Fruit fly (Drosophila melanogaster) whole organism, embryonic: ENCODE measurements around the gene Gk2.

Source experiments
- Abd-B ChIP-seq: fragments of 200-800 bp; sonication (Bioruptor generic); optimal IDR thresholded peaks from 2 replicates; lab custom pipeline; 2018; ENCODE audit warnings: missing biosample characterization, mild to moderate bottlenecking, missing genetic modification characterization, moderate library complexity
- Atf3 ChIP-seq: fragments of 200-800 bp; sonication (Bioruptor generic); optimal IDR thresholded peaks from 3 replicates; lab custom pipeline; 2016; ENCODE audit warnings: missing biosample characterization, missing genetic modification characterization
- BtbVII ChIP-seq: fragments of 200-800 bp; sonication (Bioruptor generic); optimal IDR thresholded peaks from 3 replicates; lab custom pipeline; 2017; ENCODE audit warnings: missing biosample characterization, mild to moderate bottlenecking, missing genetic modification characterization
- CG10431 ChIP-seq: fragments of 200-800 bp; sonication (Bioruptor generic); optimal IDR thresholded peaks from 3 replicates; lab custom pipeline; 2018; ENCODE audit warnings: missing biosample characterization, mild to moderate bottlenecking, missing genetic modification characterization
- CG10462 ChIP-seq: fragments of 200-800 bp; sonication (Bioruptor generic); optimal IDR thresholded peaks from 2 replicates; lab custom pipeline; 2016; ENCODE audit warnings: missing biosample characterization, missing genetic modification characterization
- CG11093 ChIP-seq: fragments of 200-800 bp; sonication (Bioruptor generic); IDR thresholded peaks from 3 replicates; pipeline ENCODE4 v1.3.6; 2022; ENCODE audit warnings: missing biosample characterization, missing genetic modification characterization
- CG12104 ChIP-seq: fragments of 200-800 bp; sonication (Bioruptor generic); optimal IDR thresholded peaks from 3 replicates; lab custom pipeline; 2016; ENCODE audit warnings: missing biosample characterization, missing genetic modification characterization
- CG14710 ChIP-seq: fragments of 200-800 bp; sonication (Bioruptor generic); optimal IDR thresholded peaks from 3 replicates; lab custom pipeline; 2019; ENCODE audit warnings: missing biosample characterization, mild to moderate bottlenecking, missing genetic modification characterization, moderate library complexity
- CG14860 ChIP-seq: fragments of 200-800 bp; sonication (Bioruptor generic); IDR thresholded peaks from 3 replicates; pipeline ENCODE4 v1.3.6; 2022; ENCODE audit warnings: missing biosample characterization, missing genetic modification characterization; ENCODE audit not compliant: partially characterized antibody
- CG15514 ChIP-seq: fragments of 200-800 bp; sonication (Bioruptor generic); optimal IDR thresholded peaks from 3 replicates; lab custom pipeline; 2017; ENCODE audit warnings: missing biosample characterization, missing genetic modification characterization, mild to moderate bottlenecking, moderate library complexity, missing genetic modification reagents
- CG1602 ChIP-seq: fragments of 200-800 bp; sonication (Bioruptor generic); optimal IDR thresholded peaks from 3 replicates; lab custom pipeline; 2016; ENCODE audit warnings: missing biosample characterization, missing genetic modification characterization
- CG16813 ChIP-seq: fragments of 200-800 bp; sonication (Bioruptor generic); IDR thresholded peaks from 3 replicates; pipeline ENCODE4 v1.3.6; 2022; ENCODE audit warnings: missing biosample characterization, missing genetic modification characterization; ENCODE audit not compliant: partially characterized antibody
- CG17186 ChIP-seq: fragments of 200-800 bp; sonication (Bioruptor generic); optimal IDR thresholded peaks from 3 replicates; lab custom pipeline; 2017; ENCODE audit warnings: missing biosample characterization, missing genetic modification reagents, missing genetic modification characterization
- CG17328 ChIP-seq: fragments of 200-800 bp; sonication (Bioruptor generic); IDR thresholded peaks from 2 replicates; pipeline ENCODE4 v1.3.6; 2022; ENCODE audit warnings: missing biosample characterization, missing genetic modification characterization
- CG2199 ChIP-seq: fragments of 200-800 bp; sonication (Bioruptor generic); IDR thresholded peaks from 3 replicates; pipeline ENCODE4 v1.3.6; 2022; ENCODE audit warnings: missing biosample characterization, missing genetic modification characterization
- CG34224 ChIP-seq: fragments of 200-800 bp; sonication (Bioruptor generic); IDR thresholded peaks from 3 replicates; pipeline ENCODE4 v1.3.6; 2022; ENCODE audit warnings: missing biosample characterization, missing genetic modification characterization; ENCODE audit not compliant: partially characterized antibody
- CG3847 ChIP-seq: fragments of 200-800 bp; sonication (Bioruptor generic); IDR thresholded peaks from 2 replicates; pipeline ENCODE4 v1.3.6; 2022; ENCODE audit warnings: missing biosample characterization, missing genetic modification characterization
- CG4404 ChIP-seq: fragments of 200-800 bp; sonication (Bioruptor generic); IDR thresholded peaks from 2 replicates; pipeline ENCODE4 v1.3.6; 2022; ENCODE audit warnings: missing biosample characterization, missing genetic modification characterization
- CG4617 ChIP-seq: fragments of 200-800 bp; sonication (Bioruptor generic); optimal IDR thresholded peaks from 3 replicates; lab custom pipeline; 2016; ENCODE audit warnings: missing biosample characterization, missing genetic modification characterization, borderline replicate concordance
- CG4820 ChIP-seq: fragments of 200-800 bp; sonication (Bioruptor generic); optimal IDR thresholded peaks from 3 replicates; lab custom pipeline; 2016; ENCODE audit warnings: missing biosample characterization, missing genetic modification characterization
- CG6791 ChIP-seq: fragments of 200-800 bp; sonication (Bioruptor generic); IDR thresholded peaks from 3 replicates; pipeline ENCODE4 v1.3.6; 2022; ENCODE audit warnings: missing biosample characterization, missing genetic modification characterization; ENCODE audit not compliant: partially characterized antibody
- CG7786 ChIP-seq: fragments of 200-800 bp; sonication (Bioruptor generic); optimal IDR thresholded peaks from 2 replicates; lab custom pipeline; 2016; ENCODE audit warnings: missing biosample characterization, missing genetic modification characterization
- CG8281 ChIP-seq: fragments of 200-800 bp; sonication (Bioruptor generic); optimal IDR thresholded peaks from 2 replicates; lab custom pipeline; 2018; ENCODE audit warnings: missing biosample characterization, mild to moderate bottlenecking, missing genetic modification characterization, moderate library complexity
- CG9797 ChIP-seq: fragments of 200-800 bp; sonication (Bioruptor generic); optimal IDR thresholded peaks from 3 replicates; lab custom pipeline; 2018; ENCODE audit warnings: missing biosample characterization, mild to moderate bottlenecking, missing genetic modification characterization
- CG9817 ChIP-seq: fragments of 200-800 bp; sonication (Bioruptor generic); optimal IDR thresholded peaks from 2 replicates; lab custom pipeline; 2018; ENCODE audit warnings: missing biosample characterization, mild to moderate bottlenecking, missing genetic modification characterization, moderate library complexity
- CrebB ChIP-seq: fragments of 200-800 bp; sonication (Bioruptor generic); optimal IDR thresholded peaks from 3 replicates; lab custom pipeline; 2018; ENCODE audit warnings: missing biosample characterization, mild to moderate bottlenecking, missing genetic modification characterization
- Dp ChIP-seq: fragments of 200-800 bp; sonication (Bioruptor generic); optimal IDR thresholded peaks from 2 replicates; lab custom pipeline; 2018; ENCODE audit warnings: missing biosample characterization, mild to moderate bottlenecking, missing genetic modification characterization, moderate library complexity
- Drgx ChIP-seq: fragments of 200-800 bp; sonication (Bioruptor generic); IDR thresholded peaks from 2 replicates; pipeline ENCODE4 v1.3.6; 2022; ENCODE audit warnings: missing biosample characterization, missing genetic modification characterization
- Hsf ChIP-seq: fragments of 200-800 bp; sonication (Bioruptor generic); optimal IDR thresholded peaks from 3 replicates; lab custom pipeline; 2016; ENCODE audit warnings: missing biosample characterization, missing genetic modification characterization
- MBD-R2 ChIP-seq: fragments of 200-800 bp; sonication (Bioruptor generic); IDR thresholded peaks from 2 replicates; pipeline ENCODE4 v1.3.6; 2022; ENCODE audit warnings: missing biosample characterization, missing genetic modification characterization
- MTF-1 ChIP-seq: fragments of 200-800 bp; sonication (Bioruptor generic); optimal IDR thresholded peaks from 2 replicates; lab custom pipeline; 2018; ENCODE audit warnings: missing biosample characterization, mild to moderate bottlenecking, missing genetic modification characterization, borderline replicate concordance
- Mrtf ChIP-seq: fragments of 200-800 bp; sonication (Bioruptor generic); IDR thresholded peaks from 3 replicates; pipeline ENCODE4 v1.3.6; 2022; ENCODE audit warnings: missing biosample characterization, missing genetic modification characterization
- Nf-YC ChIP-seq: fragments of 200-800 bp; optimal IDR thresholded peaks from 3 replicates; lab custom pipeline; 2019; ENCODE audit warnings: missing biosample characterization, mild to moderate bottlenecking, missing genetic modification characterization, moderate library complexity
- Scr ChIP-seq: fragments of 200-800 bp; sonication (Bioruptor generic); IDR thresholded peaks from 2 replicates; pipeline ENCODE4 v1.3.6; 2022; ENCODE audit warnings: missing biosample characterization, missing genetic modification characterization; ENCODE audit not compliant: partially characterized antibody
- Sin3A ChIP-seq: fragments of >200 bp; optimal IDR thresholded peaks from 2 replicates; lab custom pipeline; 2018
- Spps ChIP-seq: fragments of 200-800 bp; sonication (Bioruptor generic); optimal IDR thresholded peaks from 2 replicates; lab custom pipeline; 2018; ENCODE audit warnings: missing biosample characterization, mild to moderate bottlenecking, missing genetic modification characterization
- Ssrp ChIP-seq: fragments of 200-800 bp; sonication (Bioruptor generic); optimal IDR thresholded peaks from 2 replicates; lab custom pipeline; 2018; ENCODE audit warnings: missing biosample characterization, mild to moderate bottlenecking, missing genetic modification characterization, moderate library complexity
- amos ChIP-seq: fragments of 200-800 bp; sonication (Bioruptor generic); IDR thresholded peaks from 2 replicates; pipeline ENCODE4 v1.3.6; 2022; ENCODE audit warnings: missing biosample characterization, missing genetic modification characterization; ENCODE audit not compliant: partially characterized antibody
- ap ChIP-seq: fragments of 200-800 bp; sonication (Bioruptor generic); IDR thresholded peaks from 2 replicates; pipeline ENCODE4 v1.3.6; 2022; ENCODE audit warnings: missing biosample characterization, missing genetic modification characterization
- bcd ChIP-seq: fragments of 200-800 bp; sonication (Bioruptor generic); optimal IDR thresholded peaks from 2 replicates; lab custom pipeline; 2017; ENCODE audit warnings: missing biosample characterization, mild to moderate bottlenecking, missing genetic modification characterization
- croc ChIP-seq: fragments of 200-800 bp; sonication (Bioruptor generic); conservative IDR thresholded peaks from 3 replicates; pipeline ENCODE4 v1.3.6; 2022; ENCODE audit warnings: missing biosample characterization, missing genetic modification characterization
- dm ChIP-seq: fragments of 200-800 bp; sonication (Bioruptor generic); optimal IDR thresholded peaks from 3 replicates; lab custom pipeline; 2016; ENCODE audit warnings: missing biosample characterization, missing genetic modification characterization
- dysf ChIP-seq: fragments of 200-800 bp; sonication (Bioruptor generic); IDR thresholded peaks from 3 replicates; pipeline ENCODE4 v1.3.6; 2022; ENCODE audit warnings: missing biosample characterization, missing genetic modification characterization
- luna ChIP-seq: fragments of 200-800 bp; sonication (Bioruptor generic); optimal IDR thresholded peaks from 2 replicates; lab custom pipeline; 2016; ENCODE audit warnings: missing biosample characterization, missing genetic modification characterization
- repo ChIP-seq: fragments of 200-800 bp; sonication (Bioruptor generic); optimal IDR thresholded peaks from 2 replicates; lab custom pipeline; 2016; ENCODE audit warnings: missing biosample characterization, missing genetic modification characterization
- schlank ChIP-seq: fragments of 200-800 bp; sonication (Bioruptor generic); optimal IDR thresholded peaks from 2 replicates; lab custom pipeline; 2018; ENCODE audit warnings: missing biosample characterization, mild to moderate bottlenecking, missing genetic modification characterization
- sens ChIP-seq: fragments of 200-800 bp; sonication (Bioruptor generic); peaks from one replicate; lab custom pipeline; 2016; ENCODE audit warnings: missing biosample characterization, missing genetic modification characterization
- trem ChIP-seq: fragments of 200-800 bp; optimal IDR thresholded peaks from 3 replicates; lab custom pipeline; 2019; ENCODE audit warnings: missing biosample characterization, mild to moderate bottlenecking, missing genetic modification characterization, moderate library complexity

Gk2 gene

dm6 chr3L:1738375-1739328 lies at the start of gene Gk2 (continued):
- peak; percentile 48; the same call in 1 of the 3 replicates for TF ChIP-seq CG34224 (GFP tag; lab: Robert Waterston, UW)
- TF ChIP-seq schlank (tag; lab: Kevin White, UChicago), result no peak
- peak; percentile 21 for TF ChIP-seq CG4617 (GFP tag; lab: Kevin White, UChicago)
- TF ChIP-seq Atf3 (GFP tag; lab: Kevin White, UChicago), result no peak
- TF ChIP-seq Sin3A (lab: Kevin White, UChicago), result peak; percentile 63
- TF ChIP-seq Scr (GFP tag; lab: Robert Waterston, UW), result peak; percentile 48
- TF ChIP-seq repo, result no peak
- no peak for TF ChIP-seq CG12104 (GFP tag; lab: Kevin White, UChicago)
- no peak for TF ChIP-seq luna (GFP tag; lab: Kevin White, UChicago)
- TF ChIP-seq Mrtf (GFP tag; lab: Robert Waterston, UW), result no peak
- TF ChIP-seq CG14710 (tag; lab: Kevin White, UChicago), result peak; percentile 48
- peak; percentile 96 for TF ChIP-seq Nf-YC (tag; lab: Kevin White, UChicago)
- TF ChIP-seq sens (GFP tag; lab: Kevin White, UChicago), result peak; percentile 72
- TF ChIP-seq CG17186 (GFP tag; lab: Kevin White, UChicago), result no peak
- no peak for TF ChIP-seq CG10431 (GFP tag; lab: Kevin White, UChicago)
- peak; percentile 44 for TF ChIP-seq Abd-B (GFP tag; lab: Kevin White, UChicago)
- peak; percentile 98 for TF ChIP-seq Dp
- no peak for TF ChIP-seq bcd (GFP tag; lab: Kevin White, UChicago)
- peak; percentile 69 for TF ChIP-seq CG9797 (GFP tag; lab: Kevin White, UChicago)
- TF ChIP-seq CG14860 (GFP tag; lab: Robert Waterston, UW), result peak; percentile 50
- TF ChIP-seq CG11093, result no peak
- TF ChIP-seq croc (GFP tag; lab: Robert Waterston, UW), result no peak
- TF ChIP-seq Ssrp (tag; lab: Kevin White, UChicago), result no peak
- no peak for TF ChIP-seq CrebB
- no peak for TF ChIP-seq Spps
- TF ChIP-seq Drgx (GFP tag; lab: Robert Waterston, UW), result no peak
- TF ChIP-seq CG3847, result peak; percentile 40
- no peak for TF ChIP-seq CG8281 (tag; lab: Kevin White, UChicago)
- no peak for TF ChIP-seq CG4404
- TF ChIP-seq CG15514 (GFP tag; lab: Kevin White, UChicago), result peak; percentile 35
- peak; percentile 38 for TF ChIP-seq MBD-R2 (GFP tag; lab: Robert Waterston, UW)
- 0 out of 2 replicates have a peak, but pooled peaks have one; percentile 13 for TF ChIP-seq CG17328 (GFP tag; lab: Robert Waterston, UW)
- peak; percentile 48; the same call in 1 of the 3 replicates for TF ChIP-seq CG6791 (GFP tag; lab: Robert Waterston, UW)
- TF ChIP-seq amos (GFP tag; lab: Robert Waterston, UW), result peak; percentile 57; the same call in 1 of the 2 replicates
- TF ChIP-seq ap (GFP tag; lab: Robert Waterston, UW), result no peak
- no peak for TF ChIP-seq dysf (GFP tag; lab: Robert Waterston, UW)
- TF ChIP-seq BtbVII (GFP tag; lab: Kevin White, UChicago), result peak; percentile 58
- TF ChIP-seq CG10462 (GFP tag; lab: Kevin White, UChicago), result no peak
- TF ChIP-seq dm (GFP tag; lab: Kevin White, UChicago), result peak; percentile 35
- TF ChIP-seq CG4820 (GFP tag; lab: Kevin White, UChicago), result no peak
- TF ChIP-seq trem (tag; lab: Kevin White, UChicago), result peak; percentile 59
- TF ChIP-seq CG16813 (GFP tag; lab: Robert Waterston, UW), result peak; percentile 56
- TF ChIP-seq CG1602 (GFP tag; lab: Kevin White, UChicago), result no peak
- TF ChIP-seq CG2199 (GFP tag; lab: Robert Waterston, UW), result no peak
- no peak for TF ChIP-seq CG9817 (tag; lab: Kevin White, UChicago)
- no peak for TF ChIP-seq Hsf (GFP tag; lab: Kevin White, UChicago)
- TF ChIP-seq CG7786 (GFP tag; lab: Kevin White, UChicago), result no peak
- TF ChIP-seq MTF-1 (GFP tag; lab: Kevin White, UChicago), result no peak
- TF ChIP-seq, all 482 proteins: peak for 75
